Fruit fly (Drosophila melanogaster): ENCODE data around the gene Pex23.
A peak's percentile ranks its signal among the peaks of the same experiment; 100 is the strongest.

Gene Pex23

dm6 chr3L:20347762-20348580, 46.0 kb upstream of the Pex23 start, which contains the start of the genes Rbbp5 and eRF1 (continued):
- TF ChIP-seq CG8944 (GFP tag; optimal IDR thresholded peaks at IDR 0.05) (peak; percentile 41), CG10543 (GFP tag; optimal IDR thresholded peaks at IDR 0.05) (peak; percentile 68), CG32532 (GFP tag; IDR thresholded peaks at IDR 0.05) (peak; percentile 87), gt (GFP tag; IDR thresholded peaks at IDR 0.05) (peak; percentile 19; the same call in 1 of the 2 replicates), CG8924 (tag; optimal IDR thresholded peaks at IDR 0.05) (peak; percentile 85), CG9817 (tag; optimal IDR thresholded peaks at IDR 0.05) (peak; percentile 83), pros (GFP tag; optimal IDR thresholded peaks at IDR 0.05) (no peak), CG4360 (GFP tag; IDR thresholded peaks at IDR 0.05) (no peak), CG1792 (GFP tag; optimal IDR thresholded peaks at IDR 0.05) (no peak)

- TF ChIP-seq CG3407 (GFP tag; optimal IDR thresholded peaks at IDR 0.05), result no peak
- TF ChIP-seq crol (GFP tag; IDR thresholded peaks at IDR 0.05), result no peak
- no peak for TF ChIP-seq CG2129 (GFP tag; IDR thresholded peaks at IDR 0.05; ENCODE audit: partially characterized antibody)
- no peak for TF ChIP-seq bcd (GFP tag; optimal IDR thresholded peaks at IDR 0.05)
- no peak for TF ChIP-seq Rx (GFP tag; IDR thresholded peaks at IDR 0.05)
- TF ChIP-seq BEAF-32 (GFP tag; optimal IDR thresholded peaks at IDR 0.05), result no peak
- no peak for TF ChIP-seq Hr51 (GFP tag; optimal IDR thresholded peaks at IDR 0.05)
- TF ChIP-seq CG8765 (GFP tag; IDR thresholded peaks at IDR 0.05), result no peak
- TF ChIP-seq mam (GFP tag; optimal IDR thresholded peaks at IDR 0.05), result no peak
- TF ChIP-seq tx (GFP tag; optimal IDR thresholded peaks at IDR 0.05), result no peak
Measured at dm6 chr3L:20342334-20342733, 40.4 kb upstream of the Pex23 start, which contains the start of gene Spn77Bc. Gene Spn77Bc (plus strand): TSS chr3L:20342634.

dm6 chr3L:20320652-20321051, 18.7 kb upstream of the Pex23 start, which contains the start of gene Spn77Bb:
Gene Spn77Bb (plus strand): TSS chr3L:20320952.
- TF ChIP-seq Eip74EF (GFP tag; optimal IDR thresholded peaks at IDR 0.05) (no peak), Jarid2 (GFP tag; optimal IDR thresholded peaks at IDR 0.05) (no peak), nerfin-1 (tag; optimal IDR thresholded peaks at IDR 0.05) (no peak), ro (GFP tag; IDR thresholded peaks at IDR 0.05) (no peak)

- TF ChIP-seq CG3838 (GFP tag; optimal IDR thresholded peaks at IDR 0.05) (no peak), CG8089 (GFP tag; optimal IDR thresholded peaks at IDR 0.05) (no peak), CG30403 (GFP tag; optimal IDR thresholded peaks at IDR 0.05) (no peak), Eip74EF (GFP tag; optimal IDR thresholded peaks at IDR 0.05) (no peak), sens-2 (GFP tag; IDR thresholded peaks at IDR 0.05) (no peak), amos (GFP tag; IDR thresholded peaks at IDR 0.05; ENCODE audit: partially characterized antibody) (peak; percentile 57), CG9215 (GFP tag; IDR thresholded peaks at IDR 0.05) (no peak), CG9727 (GFP tag; optimal IDR thresholded peaks at IDR 0.05) (no peak), CG9932 (GFP tag; IDR thresholded peaks at IDR 0.05) (0 out of 2 replicates have a peak, but pooled peaks have one; percentile 14), B-H2 (GFP tag; optimal IDR thresholded peaks at IDR 0.05) (no peak), Poxn (GFP tag; IDR thresholded peaks at IDR 0.05) (no peak), Usf (GFP tag; optimal IDR thresholded peaks at IDR 0.05) (no peak), org-1 (GFP tag; optimal IDR thresholded peaks at IDR 0.05) (no peak), so (GFP tag; IDR thresholded peaks at IDR 0.05) (no peak), nerfin-2 (GFP tag; IDR thresholded peaks at IDR 0.05; ENCODE audit: partially characterized antibody) (no peak), Hsf (GFP tag; optimal IDR thresholded peaks at IDR 0.05) (no peak), grau (tag; optimal IDR thresholded peaks at IDR 0.05) (no peak), chinmo (GFP tag; IDR thresholded peaks at IDR 0.05; ENCODE audit: partially characterized antibody) (no peak), knrl (GFP tag; IDR thresholded peaks at IDR 0.05; ENCODE audit: partially characterized antibody) (peak; percentile 49; the same call in 1 of the 3 replicates), sc (optimal IDR thresholded peaks at IDR 0.05) (no peak), sc (GFP tag; optimal IDR thresholded peaks at IDR 0.05) (no peak), CG31388 (GFP tag; optimal IDR thresholded peaks at IDR 0.05) (no peak), tll (GFP tag; optimal IDR thresholded peaks at IDR 0.05) (no peak)
Measured at dm6 chr3L:20320044-20320443, 18.1 kb upstream of the Pex23 start.
